Fruit fly (Drosophila melanogaster): ENCODE measurements around the gene kel.

The kel gene

DNA sequence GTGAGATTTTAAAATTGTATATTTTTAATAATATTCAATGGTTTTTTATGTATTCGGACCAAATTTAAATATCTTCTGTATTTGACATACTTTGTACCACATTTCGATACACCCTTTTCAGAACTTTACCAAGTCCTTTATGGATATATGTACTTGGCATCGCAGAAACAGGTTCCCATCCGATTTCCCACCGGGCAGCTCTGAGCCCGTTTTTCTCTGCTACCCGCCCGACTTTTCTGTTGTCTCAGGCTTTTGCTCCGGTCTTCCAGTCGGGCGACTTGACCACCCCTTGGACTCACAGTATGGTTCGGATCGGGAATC lies 15.7 kb downstream of the kel start (continued):
- TF ChIP-seq Smox (GFP tag; optimal IDR thresholded peaks at IDR 0.05) (no peak), CG3919 (GFP tag; optimal IDR thresholded peaks at IDR 0.05) (peak; percentile 52), esn (GFP tag; optimal IDR thresholded peaks at IDR 0.05) (no peak), achi (GFP tag; optimal IDR thresholded peaks at IDR 0.05) (peak; percentile 69), fd59A (GFP tag; optimal IDR thresholded peaks at IDR 0.05) (peak; percentile 58), Lpt (GFP tag; optimal IDR thresholded peaks at IDR 0.05) (peak; percentile 52), CG6854 (GFP tag; optimal IDR thresholded peaks at IDR 0.05) (no peak), CG1621 (tag; optimal IDR thresholded peaks at IDR 0.05) (peak; percentile 62), fd85E (GFP tag; optimal IDR thresholded peaks at IDR 0.05) (no peak), Eip75B (GFP tag; optimal IDR thresholded peaks at IDR 0.05) (no peak), Hr38 (GFP tag; optimal IDR thresholded peaks at IDR 0.05) (no peak), eg (GFP tag; IDR thresholded peaks at IDR 0.05) (peak; percentile 46; the same call in 1 of the 3 replicates), Eip93F (GFP tag; optimal IDR thresholded peaks at IDR 0.05) (no peak), Hr4 (GFP tag; optimal IDR thresholded peaks at IDR 0.05) (peak; percentile 32), Eip78C (GFP tag) (peak; percentile 92), Hr39 (GFP tag; optimal IDR thresholded peaks at IDR 0.05) (no peak), Sox102F (GFP tag; optimal IDR thresholded peaks at IDR 0.05) (peak; percentile 12), ss (GFP tag; optimal IDR thresholded peaks at IDR 0.05) (peak in 1 of 2 experiments; percentile 10), CG11762 (GFP tag; optimal IDR thresholded peaks at IDR 0.05; ENCODE audit: insufficient read depth) (peak; percentile 40), salr (GFP tag; optimal IDR thresholded peaks at IDR 0.05) (peak in 1 of 2 experiments; percentile 42), CG8319 (GFP tag; optimal IDR thresholded peaks at IDR 0.05) (no peak), pdm3 (GFP tag; optimal IDR thresholded peaks at IDR 0.05) (no peak), CG31627 (GFP tag; optimal IDR thresholded peaks at IDR 0.05) (peak; percentile 11), CG16779 (tag; optimal IDR thresholded peaks at IDR 0.05) (peak; percentile 55), Sox15 (GFP tag; optimal IDR thresholded peaks at IDR 0.05) (peak; percentile 21), CG32006 (GFP tag; optimal IDR thresholded peaks at IDR 0.05) (peak; percentile 42), lz (GFP tag; optimal IDR thresholded peaks at IDR 0.05) (peak; percentile 21), CG11902 (GFP tag; optimal IDR thresholded peaks at IDR 0.05) (no peak), CG4318 (GFP tag; optimal IDR thresholded peaks at IDR 0.05) (peak; percentile 24), CG6163 (GFP tag; IDR thresholded peaks at IDR 0.05) (peak; percentile 51; the same call in 1 of the 3 replicates), OdsH (GFP tag; optimal IDR thresholded peaks at IDR 0.05) (peak; percentile 75), vri (GFP tag; optimal IDR thresholded peaks at IDR 0.05) (no peak), CG6276 (GFP tag; optimal IDR thresholded peaks at IDR 0.05) (peak; percentile 74)

DNA sequence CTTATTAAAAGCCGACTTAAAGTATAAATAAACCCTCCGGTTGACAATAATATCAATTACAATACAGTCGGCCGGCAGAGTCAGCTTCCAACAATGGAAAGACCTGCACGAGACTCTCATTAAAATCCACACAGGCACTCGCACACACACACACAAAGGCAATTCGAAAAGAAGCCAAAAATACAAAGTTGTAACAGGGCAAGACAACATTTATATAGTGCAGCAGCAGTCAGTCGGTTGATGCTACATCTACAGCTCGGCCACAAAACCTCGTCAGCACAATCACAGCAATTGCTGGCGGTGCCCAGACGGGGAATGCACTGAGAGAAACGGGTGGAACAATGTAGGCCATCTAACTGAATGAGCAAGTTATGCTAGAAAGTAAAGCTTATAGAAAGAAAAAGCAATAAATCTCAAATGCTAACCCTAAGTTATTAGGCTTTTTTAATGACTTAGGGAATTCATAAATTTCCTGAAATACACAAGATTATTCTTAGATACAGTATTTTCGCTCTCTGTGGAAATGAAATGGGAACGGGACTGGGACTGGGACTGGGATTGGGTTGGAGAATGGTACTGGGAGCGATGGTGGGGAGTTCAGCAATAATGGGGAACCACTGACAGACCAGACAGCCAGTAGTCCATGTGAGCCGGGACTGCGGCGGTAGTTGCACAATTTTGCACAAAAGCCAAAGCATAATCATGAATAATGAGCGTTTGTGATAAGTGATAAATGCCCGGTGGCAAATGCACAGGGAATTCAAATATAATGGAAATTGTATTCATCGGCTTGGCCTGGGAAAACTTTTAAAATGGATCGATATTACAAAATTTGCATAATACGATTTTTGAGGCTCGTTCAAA lies 16.3 kb downstream of the kel start:
- peak; percentile 97 for TF ChIP-seq CG3032 (tag; optimal IDR thresholded peaks at IDR 0.05)
- peak; percentile 90 for TF ChIP-seq vri (GFP tag; optimal IDR thresholded peaks at IDR 0.05)
- peak; percentile 97 for TF ChIP-seq CG8119 (GFP tag; IDR thresholded peaks at IDR 0.05)
- TF ChIP-seq CG4318 (GFP tag; optimal IDR thresholded peaks at IDR 0.05), result peak; percentile 90
- peak; percentile 100 for TF ChIP-seq Eip78C (GFP tag)
- peak; percentile 96 for TF ChIP-seq Hr4 (GFP tag; optimal IDR thresholded peaks at IDR 0.05)
- peak; percentile 96 for TF ChIP-seq OdsH (GFP tag; optimal IDR thresholded peaks at IDR 0.05)
- TF ChIP-seq CG6163 (GFP tag; IDR thresholded peaks at IDR 0.05), result peak; percentile 97
- peak; percentile 95 for TF ChIP-seq CG16779 (tag; optimal IDR thresholded peaks at IDR 0.05)
- peak; percentile 96 for TF ChIP-seq CG6276 (GFP tag; optimal IDR thresholded peaks at IDR 0.05)
- TF ChIP-seq Hr38 (GFP tag; optimal IDR thresholded peaks at IDR 0.05), result peak; percentile 83
- TF ChIP-seq dac (GFP tag; optimal IDR thresholded peaks at IDR 0.05), result peak; percentile 92
- peak; percentile 93 for TF ChIP-seq Sox15 (GFP tag; optimal IDR thresholded peaks at IDR 0.05)
- peak; percentile 98 for TF ChIP-seq Ets96B (tag; optimal IDR thresholded peaks at IDR 0.05)
- TF ChIP-seq Sox14 (GFP tag; optimal IDR thresholded peaks at IDR 0.05), result peak; percentile 98
- peak; percentile 94 for TF ChIP-seq CG34406 (GFP tag; optimal IDR thresholded peaks at IDR 0.05)
- TF ChIP-seq CG11762 (GFP tag; optimal IDR thresholded peaks at IDR 0.05; ENCODE audit: insufficient read depth), result peak; percentile 95
- TF ChIP-seq CG8632 (GFP tag; optimal IDR thresholded peaks at IDR 0.05), result peak; percentile 93
- TF ChIP-seq CG9139 (GFP tag; optimal IDR thresholded peaks at IDR 0.05), result peak; percentile 93
- peak; percentile 99 for TF ChIP-seq dsx (GFP tag; optimal IDR thresholded peaks at IDR 0.05; ENCODE audit: poor library complexity, severe bottlenecking)
- peak; percentile 95 for TF ChIP-seq Lpt (GFP tag; optimal IDR thresholded peaks at IDR 0.05)
- TF ChIP-seq fd85E (GFP tag; optimal IDR thresholded peaks at IDR 0.05), result peak; percentile 88
- peak; percentile 97 for TF ChIP-seq CG1621 (tag; optimal IDR thresholded peaks at IDR 0.05)
- peak; percentile 98 for TF ChIP-seq CG15336 (GFP tag; IDR thresholded peaks at IDR 0.05)
- peak; percentile 94 to 95 for TF ChIP-seq salr (GFP tag; optimal IDR thresholded peaks at IDR 0.05)
- no peak for TF ChIP-seq fkh (GFP tag; optimal IDR thresholded peaks at IDR 0.05)
- peak; percentile 95 for TF ChIP-seq lz (GFP tag; optimal IDR thresholded peaks at IDR 0.05)
- peak; percentile 93 for TF ChIP-seq CG11294 (GFP tag; IDR thresholded peaks at IDR 0.05)
- TF ChIP-seq acj6 (GFP tag; optimal IDR thresholded peaks at IDR 0.05), result peak; percentile 96
- TF ChIP-seq ss (GFP tag; optimal IDR thresholded peaks at IDR 0.05), result peak; percentile 97
- peak; percentile 81 for TF ChIP-seq Eip93F (GFP tag; optimal IDR thresholded peaks at IDR 0.05)
- TF ChIP-seq Eip75B (GFP tag; optimal IDR thresholded peaks at IDR 0.05), result peak; percentile 98
